Worm (Caenorhabditis elegans) whole organism, L1 larva: ENCODE results near the gene nspc-12.
"Not testable (repeated sequence)": the region's sequence is repeated elsewhere in the genome, so short reads cannot be mapped to it uniquely, and the experiment has no call there.

Experiments
- C16A3.4 ChIP-seq: fragments of 150-350 bp; optimal IDR thresholded peaks from 2 replicates; lab custom pipeline; 2014; ENCODE audit warnings: missing biosample characterization, missing genetic modification characterization
- blmp-1 ChIP-seq: fragments of 150-350 bp; optimal IDR thresholded peaks from 2 replicates; lab custom pipeline; 2014; ENCODE audit warnings: missing biosample characterization, missing genetic modification characterization
- ceh-63 ChIP-seq: fragments of 200-800 bp; sonication (Bioruptor generic); optimal IDR thresholded peaks from 2 replicates; lab custom pipeline; 2018; ENCODE audit warnings: mild to moderate bottlenecking, missing genetic modification characterization, missing compliant biosample characterization
- mab-9 ChIP-seq: fragments of 200-800 bp; sonication (Bioruptor generic); IDR thresholded peaks from 2 replicates; pipeline ENCODE4 v1.3.6; 2022; ENCODE audit warnings: missing genetic modification reagents, missing genetic modification characterization, missing compliant biosample characterization
- nhr-84 ChIP-seq: sonication (generic microtip); optimal IDR thresholded peaks from 2 replicates; lab custom pipeline; 2017; ENCODE audit warnings: missing biosample characterization, missing genetic modification characterization
- unc-62 ChIP-seq: fragments of 150-350 bp; optimal IDR thresholded peaks from 2 replicates; lab custom pipeline; 2014; ENCODE audit warnings: missing biosample characterization, missing genetic modification reagents, missing genetic modification characterization

The nspc-12 gene

ce11 chrX:12308045-12308499 lies 48.4 kb downstream of the nspc-12 start, which contains the start of gene F17A2.16:
Gene F17A2.16 (plus strand): TSS chrX:12308449.
- TF ChIP-seq nhr-84 (tag; lab: Kevin White, UChicago); mab-9; ceh-63 (GFP tag; lab: Kevin White, UChicago): not testable (repeated sequence)

DNA sequence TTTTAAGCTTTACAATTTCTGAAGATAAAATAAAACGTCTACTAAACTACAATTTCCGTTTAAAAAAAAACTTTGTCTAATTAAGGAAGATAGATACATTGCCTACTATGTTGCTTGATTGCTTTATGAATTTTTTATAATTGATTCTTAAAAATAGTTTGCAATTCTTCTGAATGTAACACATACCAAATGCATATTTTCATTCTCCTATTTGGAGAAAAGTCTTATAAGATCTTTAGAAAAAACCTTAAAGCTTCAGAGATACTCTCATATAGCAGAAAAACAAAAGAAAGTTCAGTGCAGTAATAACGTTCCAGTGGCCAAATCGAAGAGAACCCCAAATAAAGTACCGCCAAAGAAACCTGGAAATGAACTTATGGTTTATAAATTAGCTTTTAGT lies 49.9 kb downstream of the nspc-12 start, which contains the start of gene phf-32:
Gene phf-32, plus strand, starts transcription at position 301 of the 400 bp plus-strand sequence.
- TF ChIP-seq C16A3.4 (tag; lab: Kevin White, UChicago) = no peak
- TF ChIP-seq unc-62 = no peak
- TF ChIP-seq blmp-1 (tag; lab: Kevin White, UChicago) = no peak
